Fruit fly (Drosophila melanogaster) whole organism, embryonic: ENCODE results near the gene Prm.

Experiments
- CG10366 ChIP-seq: fragments of 200-800 bp; sonication (Bioruptor generic); IDR thresholded peaks from 2 replicates; pipeline ENCODE4 v1.3.6; 2022; ENCODE audit warnings: missing biosample characterization, missing genetic modification characterization
- CG13296 ChIP-seq: fragments of 200-800 bp; sonication (Bioruptor generic); optimal IDR thresholded peaks from 3 replicates; lab custom pipeline; 2018; ENCODE audit warnings: missing biosample characterization, mild to moderate bottlenecking, missing genetic modification characterization
- CG15601 ChIP-seq: fragments of 200-800 bp; sonication (Bioruptor generic); optimal IDR thresholded peaks from 3 replicates; lab custom pipeline; 2019; ENCODE audit warnings: missing biosample characterization, mild to moderate bottlenecking, missing genetic modification characterization, moderate library complexity
- CG17802 ChIP-seq: fragments of 200-800 bp; sonication (Bioruptor generic); optimal IDR thresholded peaks from 2 replicates; lab custom pipeline; 2018; ENCODE audit warnings: missing biosample characterization, mild to moderate bottlenecking, missing genetic modification characterization, moderate library complexity
- CG18262 ChIP-seq: fragments of 200-800 bp; optimal IDR thresholded peaks from 3 replicates; lab custom pipeline; 2019; ENCODE audit warnings: missing biosample characterization, mild to moderate bottlenecking, missing genetic modification characterization, moderate library complexity
- CG31365 ChIP-seq: fragments of 200-800 bp; sonication (Bioruptor generic); optimal IDR thresholded peaks from 2 replicates; lab custom pipeline; 2018; ENCODE audit warnings: missing biosample characterization, mild to moderate bottlenecking, missing genetic modification characterization
- CG31388 ChIP-seq: fragments of 200-800 bp; sonication (Bioruptor generic); optimal IDR thresholded peaks from 2 replicates; lab custom pipeline; 2016; ENCODE audit warnings: missing biosample characterization, missing genetic modification characterization
- CG33213 ChIP-seq: fragments of 200-800 bp; sonication (Bioruptor generic); optimal IDR thresholded peaks from 3 replicates; lab custom pipeline; 2016; ENCODE audit warnings: missing biosample characterization, missing genetic modification characterization
- CG34376 ChIP-seq: fragments of 200-800 bp; sonication (Bioruptor generic); optimal IDR thresholded peaks from 2 replicates; lab custom pipeline; 2018; ENCODE audit warnings: missing biosample characterization, mild to moderate bottlenecking, missing genetic modification characterization
- CG6272 ChIP-seq: fragments of 200-800 bp; sonication (Bioruptor generic); IDR thresholded peaks from 2 replicates; pipeline ENCODE4 v1.3.6; 2022; ENCODE audit warnings: missing biosample characterization, missing genetic modification characterization
- CG6683 ChIP-seq: fragments of 200-800 bp; sonication (Bioruptor generic); optimal IDR thresholded peaks from 2 replicates; lab custom pipeline; 2017; ENCODE audit warnings: missing biosample characterization, mild to moderate bottlenecking, missing genetic modification characterization, missing genetic modification reagents
- CG6813 ChIP-seq: fragments of 200-800 bp; sonication (Bioruptor generic); optimal IDR thresholded peaks from 2 replicates; lab custom pipeline; 2017; ENCODE audit warnings: missing biosample characterization, missing genetic modification characterization, mild to moderate bottlenecking, moderate library complexity, missing genetic modification reagents
- CG7372 ChIP-seq: fragments of 200-800 bp; sonication (Bioruptor generic); IDR thresholded peaks from 2 replicates; pipeline ENCODE4 v1.3.6; 2022; ENCODE audit warnings: missing biosample characterization, missing genetic modification characterization
- CG8924 ChIP-seq: fragments of 200-800 bp; optimal IDR thresholded peaks from 3 replicates; lab custom pipeline; 2019; ENCODE audit warnings: missing biosample characterization, mild to moderate bottlenecking, missing genetic modification characterization, moderate library complexity
- Deaf1 ChIP-seq: fragments of 200-800 bp; optimal IDR thresholded peaks from 3 replicates; lab custom pipeline; 2019; ENCODE audit warnings: missing biosample characterization, mild to moderate bottlenecking, missing genetic modification characterization, moderate library complexity
- Dll ChIP-seq: fragments of 200-800 bp; sonication (Bioruptor generic); IDR thresholded peaks from 4 replicates; pipeline ENCODE4 v1.3.6; 2022; ENCODE audit warnings: missing biosample characterization, missing genetic modification characterization; ENCODE audit not compliant: partially characterized antibody
- Doc3 ChIP-seq: fragments of 200-800 bp; sonication (Bioruptor generic); IDR thresholded peaks from 3 replicates; pipeline ENCODE4 v1.3.6; 2022; ENCODE audit warnings: missing biosample characterization, missing genetic modification characterization; ENCODE audit not compliant: partially characterized antibody
- Dref ChIP-seq: fragments of 200-800 bp; sonication (Bioruptor generic); IDR thresholded peaks from 2 replicates; pipeline ENCODE4 v1.3.6; 2022; ENCODE audit warnings: missing biosample characterization, missing genetic modification characterization
- E2f2 ChIP-seq: fragments of 200-800 bp; sonication (Bioruptor generic); IDR thresholded peaks from 2 replicates; pipeline ENCODE4 v1.3.6; 2022; ENCODE audit warnings: missing biosample characterization, missing genetic modification characterization
- Fer1 ChIP-seq: fragments of 200-800 bp; sonication (Bioruptor generic); optimal IDR thresholded peaks from 2 replicates; lab custom pipeline; 2017; ENCODE audit warnings: missing biosample characterization, mild to moderate bottlenecking, missing genetic modification characterization
- Gsc ChIP-seq: fragments of 200-800 bp; sonication (Bioruptor generic); IDR thresholded peaks from 2 replicates; pipeline ENCODE4 v1.3.6; 2022; ENCODE audit warnings: missing biosample characterization, missing genetic modification characterization
- HLH4C ChIP-seq: fragments of 200-800 bp; sonication (Bioruptor generic); IDR thresholded peaks from 3 replicates; pipeline ENCODE4 v1.3.6; 2022; ENCODE audit warnings: missing biosample characterization, missing genetic modification characterization; ENCODE audit not compliant: partially characterized antibody
- Hey ChIP-seq: fragments of 200-800 bp; sonication (Bioruptor generic); optimal IDR thresholded peaks from 3 replicates; lab custom pipeline; 2018; ENCODE audit warnings: missing biosample characterization, mild to moderate bottlenecking, missing genetic modification characterization
- HmgD ChIP-seq: fragments of 200-800 bp; sonication (Bioruptor generic); optimal IDR thresholded peaks from 3 replicates; lab custom pipeline; 2016; ENCODE audit warnings: missing biosample characterization, missing genetic modification characterization
- HmgZ ChIP-seq: fragments of 200-800 bp; sonication (Bioruptor generic); optimal IDR thresholded peaks from 2 replicates; lab custom pipeline; 2018; ENCODE audit warnings: missing biosample characterization, mild to moderate bottlenecking, missing genetic modification characterization
- Lim3 ChIP-seq: fragments of 200-800 bp; sonication (Bioruptor generic); IDR thresholded peaks from 2 replicates; pipeline ENCODE4 v1.3.6; 2022; ENCODE audit warnings: missing biosample characterization, missing genetic modification characterization
- Lpt ChIP-seq: fragments of >200 bp; optimal IDR thresholded peaks from 2 replicates; lab custom pipeline; 2018; ENCODE audit warnings: missing biosample characterization, missing genetic modification characterization
- Nf-YB ChIP-seq: fragments of 200-800 bp; sonication (Bioruptor generic); optimal IDR thresholded peaks from 3 replicates; lab custom pipeline; 2019; ENCODE audit warnings: missing biosample characterization, mild to moderate bottlenecking, missing genetic modification characterization, moderate library complexity
- Ptx1 ChIP-seq: fragments of 200-800 bp; sonication (Bioruptor generic); IDR thresholded peaks from 2 replicates; pipeline ENCODE4 v1.3.6; 2022; ENCODE audit warnings: missing biosample characterization, missing genetic modification characterization
- Rfx ChIP-seq: fragments of 200-800 bp; sonication (Bioruptor generic); IDR thresholded peaks from 2 replicates; pipeline ENCODE4 v1.3.6; 2022; ENCODE audit warnings: missing biosample characterization, missing genetic modification characterization
- Stat92E ChIP-seq, 3 experiments: fragments of >200 bp in 2 of 3; fragments of 200-800 bp in 1 of 3; sonication (Bioruptor generic) in 1 of 3; optimal IDR thresholded peaks; 2 replicates each; lab custom pipeline; 2017 to 2019; ENCODE audit warnings: missing biosample characterization in 3 of 3, missing genetic modification characterization in 3 of 3, mild to moderate bottlenecking in 1 of 3, moderate library complexity in 1 of 3
- ab ChIP-seq: fragments of 200-800 bp; sonication (Bioruptor generic); optimal IDR thresholded peaks from 2 replicates; lab custom pipeline; 2016; ENCODE audit warnings: missing biosample characterization, missing genetic modification characterization
- ase ChIP-seq: fragments of 200-800 bp; sonication (Bioruptor generic); IDR thresholded peaks from 3 replicates; pipeline ENCODE4 v1.3.6; 2022; ENCODE audit warnings: missing biosample characterization, missing genetic modification characterization
- az2 ChIP-seq: fragments of 200-800 bp; sonication (Bioruptor generic); optimal IDR thresholded peaks from 3 replicates; lab custom pipeline; 2016; ENCODE audit warnings: missing biosample characterization, missing genetic modification characterization
- bab2 ChIP-seq: fragments of 200-800 bp; sonication (Bioruptor generic); optimal IDR thresholded peaks from 2 replicates; lab custom pipeline; 2016; ENCODE audit warnings: missing biosample characterization, missing genetic modification characterization
- bsh ChIP-seq, 2 experiments: fragments of 200-800 bp; sonication (Bioruptor generic); optimal IDR thresholded peaks; 2 replicates each; lab custom pipeline; 2017 to 2018; ENCODE audit warnings: mild to moderate bottlenecking in 2 of 2, missing biosample characterization in 2 of 2, missing genetic modification characterization in 2 of 2, moderate library complexity in 1 of 2
- chm ChIP-seq: fragments of 200-800 bp; sonication (Bioruptor generic); IDR thresholded peaks from 2 replicates; pipeline ENCODE4 v1.3.6; 2022; ENCODE audit warnings: missing biosample characterization, missing genetic modification characterization
- dan ChIP-seq: fragments of 200-800 bp; sonication (Bioruptor generic); IDR thresholded peaks from 2 replicates; pipeline ENCODE4 v1.3.6; 2022; ENCODE audit warnings: missing biosample characterization, missing genetic modification characterization
- gro ChIP-seq: fragments of 200-800 bp; sonication (Bioruptor generic); optimal IDR thresholded peaks from 2 replicates; lab custom pipeline; 2016; ENCODE audit warnings: missing biosample characterization, missing genetic modification characterization
- her ChIP-seq: fragments of 200-800 bp; sonication (Bioruptor generic); optimal IDR thresholded peaks from 2 replicates; lab custom pipeline; 2016; ENCODE audit warnings: missing biosample characterization, missing genetic modification characterization
- insv ChIP-seq, 2 experiments: fragments of 200-800 bp; sonication (Bioruptor generic); optimal IDR thresholded peaks; 3 replicates each; lab custom pipeline; 2016 to 2018; ENCODE audit warnings: missing biosample characterization in 2 of 2, missing genetic modification characterization in 2 of 2
- klu ChIP-seq: fragments of 200-800 bp; sonication (Bioruptor generic); IDR thresholded peaks from 2 replicates; pipeline ENCODE4 v1.3.6; 2022; ENCODE audit warnings: missing biosample characterization, missing genetic modification characterization
- mam ChIP-seq: fragments of 200-800 bp; sonication (Bioruptor generic); optimal IDR thresholded peaks from 3 replicates; lab custom pipeline; 2016; ENCODE audit warnings: missing biosample characterization, missing genetic modification characterization
- ro ChIP-seq: fragments of 200-800 bp; sonication (Bioruptor generic); IDR thresholded peaks from 2 replicates; pipeline ENCODE4 v1.3.6; 2022; ENCODE audit warnings: missing biosample characterization, missing genetic modification characterization
- sc ChIP-seq, 3 experiments: fragments of >200 bp in 2 of 3; fragments of 200-800 bp in 1 of 3; sonication (Bioruptor generic) in 1 of 3; optimal IDR thresholded peaks; 2 replicates in 2 of 3; 3 replicates in 1 of 3; lab custom pipeline; 2017; ENCODE audit warnings: mild to moderate bottlenecking in 1 of 3, missing biosample characterization in 1 of 3, missing genetic modification characterization in 1 of 3, missing genetic modification reagents in 1 of 3
- sob ChIP-seq: fragments of 200-800 bp; sonication (Bioruptor generic); IDR thresholded peaks from 2 replicates; pipeline ENCODE4 v1.3.6; 2022; ENCODE audit warnings: missing biosample characterization, missing genetic modification characterization
- ssp ChIP-seq: fragments of 200-800 bp; sonication (Bioruptor generic); IDR thresholded peaks from 2 replicates; pipeline ENCODE4 v1.3.6; 2022; ENCODE audit warnings: missing biosample characterization, missing genetic modification characterization
- tgo ChIP-seq: fragments of 200-800 bp; sonication (Bioruptor generic); IDR thresholded peaks from 3 replicates; pipeline ENCODE4 v1.3.6; 2022; ENCODE audit warnings: missing biosample characterization, missing genetic modification characterization
- wdn ChIP-seq: fragments of 200-800 bp; sonication (Bioruptor generic); IDR thresholded peaks from 2 replicates; pipeline ENCODE4 v1.3.6; 2022; ENCODE audit warnings: missing biosample characterization, missing genetic modification characterization
- wor ChIP-seq: fragments of 200-800 bp; sonication (Bioruptor generic); IDR thresholded peaks from 2 replicates; pipeline ENCODE4 v1.3.6; 2022; ENCODE audit warnings: missing biosample characterization, missing genetic modification characterization
- zf30C ChIP-seq: fragments of 200-800 bp; sonication (Bioruptor generic); optimal IDR thresholded peaks from 3 replicates; lab custom pipeline; 2018; ENCODE audit warnings: missing biosample characterization, mild to moderate bottlenecking, missing genetic modification characterization

Gene Prm

dm6 chr3L:8718602-8719001 is 26.5 kb downstream of the Prm start (continued):
- TF ChIP-seq insv (GFP tag; optimal IDR thresholded peaks at IDR 0.05; lab: Kevin White, UChicago) = no peak
- TF ChIP-seq az2 (GFP tag; lab: Kevin White, UChicago) = no peak
- no peak for TF ChIP-seq Lim3 (GFP tag; lab: Robert Waterston, UW)
- TF ChIP-seq tgo (GFP tag; lab: Robert Waterston, UW) = no peak
- no peak for TF ChIP-seq CG6813 (GFP tag; lab: Kevin White, UChicago)
- no peak for TF ChIP-seq CG34376 (GFP tag; lab: Kevin White, UChicago)
- peak; percentile 19 for TF ChIP-seq CG18262 (tag; lab: Kevin White, UChicago)
- no peak for TF ChIP-seq CG6272 (GFP tag; lab: Robert Waterston, UW)
- TF ChIP-seq CG31388 (GFP tag; lab: Kevin White, UChicago) = no peak
- 0 out of 2 replicates have a peak, but pooled peaks have one; percentile 30 for TF ChIP-seq Rfx (GFP tag; lab: Robert Waterston, UW)
- peak in 1 of 3 experiments; percentile 43 for TF ChIP-seq Stat92E (GFP tag; optimal IDR thresholded peaks at IDR 0.05; lab: Kevin White, UChicago)
- no peak for TF ChIP-seq bab2
- peak; percentile 51 for TF ChIP-seq HmgZ (tag; lab: Kevin White, UChicago)
- TF ChIP-seq chm (GFP tag; lab: Robert Waterston, UW) = no peak
- TF ChIP-seq HLH4C (GFP tag; lab: Robert Waterston, UW) = peak; percentile 71
- TF ChIP-seq CG10366 = no peak
- peak; percentile 31; the same call in 1 of the 3 replicates for TF ChIP-seq ase (GFP tag; lab: Robert Waterston, UW)
- no peak for TF ChIP-seq wor (GFP tag; lab: Robert Waterston, UW)
- no peak for TF ChIP-seq dan (GFP tag; lab: Robert Waterston, UW)
- peak; percentile 38 for TF ChIP-seq Fer1
- no peak for TF ChIP-seq ssp (GFP tag; lab: Robert Waterston, UW)
- TF ChIP-seq CG17802 (tag; lab: Kevin White, UChicago) = no peak
- TF ChIP-seq her = no peak
- no peak for TF ChIP-seq klu
- 0 out of 2 replicates have a peak, but pooled peaks have one; percentile 19 for TF ChIP-seq Ptx1 (GFP tag; lab: Robert Waterston, UW)
- TF ChIP-seq Lpt (GFP tag; lab: Kevin White, UChicago) = no peak
- no peak for TF ChIP-seq CG15601 (tag; lab: Kevin White, UChicago)
- no peak for TF ChIP-seq CG7372 (GFP tag; lab: Robert Waterston, UW)
- peak; percentile 75 for TF ChIP-seq Dll (GFP tag; lab: Robert Waterston, UW)
- no peak for TF ChIP-seq Hey (tag; lab: Kevin White, UChicago)
- TF ChIP-seq sob (GFP tag; lab: Robert Waterston, UW) = no peak
- no peak for TF ChIP-seq Deaf1 (tag; lab: Kevin White, UChicago)
- TF ChIP-seq Gsc = no peak
- TF ChIP-seq Nf-YB (GFP tag; lab: Kevin White, UChicago) = no peak
- peak; percentile 98 for TF ChIP-seq E2f2 (GFP tag; lab: Robert Waterston, UW)
- no peak for TF ChIP-seq ab (GFP tag; lab: Kevin White, UChicago)
- TF ChIP-seq CG6683 (GFP tag; lab: Kevin White, UChicago) = no peak
- TF ChIP-seq CG8924 (tag; lab: Kevin White, UChicago) = no peak
- no peak for TF ChIP-seq CG13296
- peak; percentile 0 for TF ChIP-seq CG33213 (GFP tag; lab: Kevin White, UChicago)
- TF ChIP-seq Dref (GFP tag; lab: Robert Waterston, UW) = peak; percentile 91
- TF ChIP-seq CG31365 (tag; lab: Kevin White, UChicago) = no peak
- no peak for TF ChIP-seq sc (optimal IDR thresholded peaks at IDR 0.05; lab: Kevin White, UChicago)
- TF ChIP-seq sc (GFP tag; optimal IDR thresholded peaks at IDR 0.05; lab: Kevin White, UChicago) = no peak
- no peak for TF ChIP-seq wdn (GFP tag; lab: Robert Waterston, UW)
- TF ChIP-seq HmgD = no peak
- TF ChIP-seq zf30C (GFP tag; lab: Kevin White, UChicago) = no peak
- TF ChIP-seq gro (GFP tag; lab: Kevin White, UChicago) = peak; percentile 41
- TF ChIP-seq Doc3 = peak; percentile 55; the same call in 1 of the 3 replicates
- TF ChIP-seq mam (GFP tag; lab: Kevin White, UChicago) = no peak
- no peak for TF ChIP-seq ro (GFP tag; lab: Robert Waterston, UW)
- TF ChIP-seq bsh (GFP tag; optimal IDR thresholded peaks at IDR 0.05; lab: Kevin White, UChicago) = no peak
